Worm (Caenorhabditis elegans) whole organism, early embryonic: Measurements from ENCODE around the gene str-164.

Source experiments
- B0310.2 ChIP-seq: sonication (generic microtip); optimal IDR thresholded peaks from 2 replicates; lab custom pipeline; 2016; ENCODE audit warnings: mild to moderate bottlenecking, missing genetic modification characterization, missing compliant biosample characterization
- F13C5.2 ChIP-seq: sonication (generic microtip); optimal IDR thresholded peaks from 2 replicates; lab custom pipeline; 2017; ENCODE audit warnings: mild to moderate bottlenecking, missing genetic modification characterization, inconsistent platforms, missing compliant biosample characterization
- aly-1 ChIP-seq: sonication (generic microtip); optimal IDR thresholded peaks from 2 replicates; lab custom pipeline; 2016; ENCODE audit warnings: missing genetic modification characterization, missing compliant biosample characterization
- ama-1 ChIP-seq: fragments of 150-350 bp; optimal IDR thresholded peaks from 2 replicates; lab custom pipeline; 2014
- ceh-13 ChIP-seq: fragments of 200-800 bp; sonication (Bioruptor generic); optimal IDR thresholded peaks from 2 replicates; lab custom pipeline; 2018; ENCODE audit warnings: mild to moderate bottlenecking, missing genetic modification characterization, missing compliant biosample characterization
- ceh-36 ChIP-seq: sonication (generic microtip); optimal IDR thresholded peaks from 2 replicates; lab custom pipeline; 2016; ENCODE audit warnings: missing genetic modification characterization, inconsistent platforms, missing compliant biosample characterization
- ets-7 ChIP-seq: sonication (generic microtip); optimal IDR thresholded peaks from 2 replicates; lab custom pipeline; 2016; ENCODE audit warnings: missing genotype, missing genetic modification characterization, missing compliant biosample characterization
- flt-1 ChIP-seq: fragments of 200-800 bp; sonication (Bioruptor generic); IDR thresholded peaks from 2 replicates; pipeline ENCODE4 v1.3.6; 2022; ENCODE audit warnings: missing genetic modification characterization, missing compliant biosample characterization
- hmbx-1 ChIP-seq: sonication (generic microtip); optimal IDR thresholded peaks from 2 replicates; lab custom pipeline; 2016; ENCODE audit warnings: mild to moderate bottlenecking, missing genetic modification characterization, missing compliant biosample characterization
- hmg-4 ChIP-seq: fragments of 200-800 bp; sonication (Bioruptor generic); optimal IDR thresholded peaks from 2 replicates; lab custom pipeline; 2018; ENCODE audit warnings: mild to moderate bottlenecking, missing genetic modification characterization, missing compliant biosample characterization
- hnd-1 ChIP-seq: sonication (generic microtip); optimal IDR thresholded peaks from 2 replicates; lab custom pipeline; 2016; ENCODE audit warnings: missing genetic modification characterization, missing compliant biosample characterization
- pes-1 ChIP-seq: fragments of 200-800 bp; sonication (Bioruptor generic); IDR thresholded peaks from 2 replicates; pipeline ENCODE4 v1.3.6; 2022; ENCODE audit warnings: missing genetic modification reagents, missing genetic modification characterization, missing compliant biosample characterization
- scrt-1 ChIP-seq: fragments of 200-800 bp; sonication (Bioruptor generic); IDR thresholded peaks from 2 replicates; pipeline ENCODE4 v1.3.6; 2022; ENCODE audit warnings: missing genetic modification characterization, missing compliant biosample characterization
- sea-1 ChIP-seq: fragments of 200-800 bp; sonication (Bioruptor generic); conservative IDR thresholded peaks from 2 replicates; pipeline ENCODE4 v1.3.6; 2022; ENCODE audit warnings: missing genetic modification characterization, missing compliant biosample characterization
- tbx-11 ChIP-seq: fragments of 200-800 bp; sonication (Bioruptor generic); IDR thresholded peaks from 2 replicates; pipeline ENCODE4 v1.3.6; 2022; ENCODE audit warnings: missing genetic modification characterization, missing compliant biosample characterization
- tbx-37 ChIP-seq: fragments of 200-800 bp; sonication (Bioruptor generic); conservative IDR thresholded peaks from 2 replicates; pipeline ENCODE4 v1.3.6; 2022; ENCODE audit warnings: missing genetic modification reagents, missing genetic modification characterization, missing compliant biosample characterization
- tra-4 ChIP-seq: sonication (generic microtip); optimal IDR thresholded peaks from 2 replicates; lab custom pipeline; 2017; ENCODE audit warnings: missing genetic modification characterization, missing compliant biosample characterization

The str-164 gene

ce11 chrIV:4938664-4939063 is 21.9 kb upstream of the str-164 start, which contains the start of gene str-168:
TSS of gene str-168 (plus strand) at chrIV:4938964.
- TF ChIP-seq aly-1 (tag; lab: Kevin White, UChicago) (no peak), tbx-37 (GFP tag; lab: Robert Waterston, UW) (no peak), ets-7 (tag; lab: Kevin White, UChicago) (no peak), ceh-13 (no peak), ceh-36 (tag; lab: Kevin White, UChicago) (no peak), flt-1 (no peak), F13C5.2 (tag; lab: Kevin White, UChicago) (no peak), pes-1 (GFP tag; lab: Robert Waterston, UW) (no peak)

DNA sequence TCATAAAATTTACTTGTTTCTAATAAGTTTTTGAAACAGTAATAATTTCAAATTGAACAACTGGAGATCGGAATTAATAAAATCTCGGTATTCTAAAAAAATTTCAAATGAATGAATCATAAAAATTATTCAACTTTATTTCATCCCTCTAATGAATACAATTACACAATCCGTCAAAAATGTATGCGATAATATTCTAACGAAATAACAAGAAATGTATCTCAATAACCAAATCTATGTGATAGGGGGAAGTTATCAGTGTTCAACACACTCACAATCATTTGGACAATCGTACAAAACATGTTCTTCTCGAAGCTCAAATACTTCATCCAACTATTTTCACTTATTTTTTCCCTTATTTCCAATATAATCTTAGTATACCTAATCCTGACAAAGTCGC is 18.9 kb upstream of the str-164 start, which contains the start of gene Y9C9A.5:
Gene Y9C9A.5, plus strand, starts transcription at position 301 of the 400 bp plus-strand sequence.
- no peak for TF ChIP-seq ets-7 (tag; lab: Kevin White, UChicago)
- TF ChIP-seq scrt-1, result no peak
- no peak for TF ChIP-seq pes-1 (GFP tag; lab: Robert Waterston, UW)
- no peak for TF ChIP-seq tbx-11 (GFP tag; lab: Robert Waterston, UW)
- no peak for TF ChIP-seq flt-1
- no peak for TF ChIP-seq hmg-4 (GFP tag; lab: Kevin White, UChicago)
- no peak for TF ChIP-seq ceh-13
- no peak for TF ChIP-seq B0310.2 (tag; lab: Kevin White, UChicago)
- TF ChIP-seq F13C5.2 (tag; lab: Kevin White, UChicago), result no peak

DNA sequence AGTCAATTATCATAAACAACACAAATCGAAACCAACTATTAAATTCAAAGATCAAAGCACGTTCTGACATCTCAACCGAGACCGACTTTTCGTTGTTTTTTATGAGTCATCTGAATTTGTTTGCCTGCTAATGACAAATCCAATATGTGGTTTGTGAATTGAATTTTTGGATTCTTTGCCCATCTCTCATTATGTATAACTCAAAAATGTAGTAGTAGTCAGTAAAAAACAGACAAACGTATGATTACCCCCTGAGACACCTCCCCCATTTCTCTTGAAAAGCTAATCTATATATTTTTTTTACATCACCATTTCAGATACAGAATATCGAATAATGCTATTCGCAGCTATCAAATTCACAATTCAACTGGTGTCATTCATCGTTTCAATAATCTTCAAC is 14.8 kb upstream of the str-164 start, which contains the start of gene str-169:
Gene str-169, plus strand, starts transcription at position 301 of the 400 bp plus-strand sequence.
- TF ChIP-seq pes-1 (GFP tag; lab: Robert Waterston, UW), result no peak
- no peak for TF ChIP-seq ceh-36 (tag; lab: Kevin White, UChicago)
- TF ChIP-seq tbx-11 (GFP tag; lab: Robert Waterston, UW), result no peak
- TF ChIP-seq B0310.2 (tag; lab: Kevin White, UChicago), result no peak
- no peak for TF ChIP-seq ceh-13
- TF ChIP-seq hmbx-1 (tag; lab: Kevin White, UChicago), result no peak
- TF ChIP-seq aly-1 (tag; lab: Kevin White, UChicago), result no peak
- no peak for TF ChIP-seq ama-1
- TF ChIP-seq tra-4 (tag; lab: Kevin White, UChicago), result no peak
- TF ChIP-seq flt-1, result no peak

DNA sequence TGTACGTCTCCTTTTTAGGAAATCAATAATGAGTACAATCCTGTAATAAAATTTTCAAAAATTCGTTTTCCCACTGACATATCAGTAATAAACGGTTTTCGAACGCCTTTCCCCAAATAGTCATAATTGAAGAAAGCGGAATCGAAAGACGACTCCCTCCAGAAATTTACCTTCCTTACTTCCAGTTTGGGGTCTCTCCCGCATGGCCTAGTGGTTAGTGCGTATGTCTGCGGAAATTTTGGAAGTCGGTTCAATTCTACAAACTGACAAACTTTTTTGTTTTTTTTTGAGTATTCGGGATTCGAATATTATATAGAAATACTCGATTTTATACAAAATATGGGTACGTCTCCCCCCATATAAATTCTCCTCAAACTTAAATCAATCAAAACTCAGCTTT is 10.8 kb upstream of the str-164 start:
- TF ChIP-seq flt-1, result peak; percentile 77

- TF ChIP-seq flt-1, result no peak
- no peak for TF ChIP-seq hmbx-1 (tag; lab: Kevin White, UChicago)
- no peak for TF ChIP-seq F13C5.2 (tag; lab: Kevin White, UChicago)
Observed at ce11 chrIV:4953887-4954286, 6.6 kb upstream of the str-164 start, which contains the start of gene str-163. TSS of gene str-163 (plus strand) at chrIV:4954187.

ce11 chrIV:4963834-4964233 is 3.3 kb downstream of the str-164 start, which contains the start of gene txt-3:
TSS of gene txt-3 (plus strand) at chrIV:4963958.
- TF ChIP-seq B0310.2 (tag; lab: Kevin White, UChicago) (no peak), aly-1 (tag; lab: Kevin White, UChicago) (no peak), flt-1 (no peak), sea-1 (GFP tag; lab: Robert Waterston, UW) (no peak), scrt-1 (no peak), tra-4 (tag; lab: Kevin White, UChicago) (no peak), ama-1 (no peak), hnd-1 (tag; lab: Kevin White, UChicago) (no peak), tbx-37 (GFP tag; lab: Robert Waterston, UW) (no peak), F13C5.2 (tag; lab: Kevin White, UChicago) (no peak), pes-1 (GFP tag; lab: Robert Waterston, UW) (no peak), hmg-4 (GFP tag; lab: Kevin White, UChicago) (no peak), tbx-11 (GFP tag; lab: Robert Waterston, UW) (no peak), ceh-13 (no peak), ets-7 (tag; lab: Kevin White, UChicago) (no peak), hmbx-1 (tag; lab: Kevin White, UChicago) (no peak), ceh-36 (tag; lab: Kevin White, UChicago) (no peak)

DNA sequence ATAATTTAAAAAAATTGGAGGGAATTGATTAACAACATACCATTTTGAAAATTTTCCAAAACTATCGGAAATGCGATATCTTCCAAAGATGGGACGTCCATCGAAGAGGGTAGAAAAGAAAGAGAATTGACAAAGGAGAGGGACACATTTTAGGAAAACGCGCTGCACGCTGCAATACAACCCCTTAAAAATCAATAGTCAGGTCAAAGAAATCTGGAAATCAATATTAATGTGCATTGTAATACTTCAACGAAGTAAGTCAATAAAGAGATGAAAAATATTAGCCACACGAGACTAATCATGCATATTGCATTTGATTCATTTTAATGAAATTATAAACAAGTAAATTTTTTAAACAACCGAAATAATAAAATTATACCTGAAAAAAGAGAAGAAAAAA is 8.9 kb downstream of the str-164 start, which contains the start of gene Y9C9A.13:
Gene Y9C9A.13, minus strand, starts transcription at position 101 of the 400 bp plus-strand sequence.
- TF ChIP-seq ceh-36 (tag; lab: Kevin White, UChicago) (no peak), hmbx-1 (tag; lab: Kevin White, UChicago) (no peak), ets-7 (tag; lab: Kevin White, UChicago) (no peak), hmg-4 (GFP tag; lab: Kevin White, UChicago) (no peak), tra-4 (tag; lab: Kevin White, UChicago) (no peak), scrt-1 (no peak), sea-1 (GFP tag; lab: Robert Waterston, UW) (no peak), B0310.2 (tag; lab: Kevin White, UChicago) (no peak), hnd-1 (tag; lab: Kevin White, UChicago) (no peak)

- TF ChIP-seq tra-4 (tag; lab: Kevin White, UChicago) (no peak), pes-1 (GFP tag; lab: Robert Waterston, UW) (no peak), ets-7 (tag; lab: Kevin White, UChicago) (no peak), flt-1 (no peak), scrt-1 (no peak), hmbx-1 (tag; lab: Kevin White, UChicago) (no peak), ceh-13 (no peak), F13C5.2 (tag; lab: Kevin White, UChicago) (no peak), hmg-4 (GFP tag; lab: Kevin White, UChicago) (no peak), tbx-11 (GFP tag; lab: Robert Waterston, UW) (no peak), B0310.2 (tag; lab: Kevin White, UChicago) (no peak), hnd-1 (tag; lab: Kevin White, UChicago) (no peak), sea-1 (GFP tag; lab: Robert Waterston, UW) (no peak), tbx-37 (GFP tag; lab: Robert Waterston, UW) (no peak), aly-1 (tag; lab: Kevin White, UChicago) (no peak), ceh-36 (tag; lab: Kevin White, UChicago) (no peak), ama-1 (no peak)
Observed at ce11 chrIV:4975995-4976394, 15.5 kb downstream of the str-164 start, which contains the start of gene Y9C9A.16. TSS of gene Y9C9A.16 (minus strand) at chrIV:4976125.
